Fruit fly (Drosophila melanogaster): Measurements from ENCODE around the gene CG4297.

- TF ChIP-seq h (optimal IDR thresholded peaks at IDR 0.05) (no peak), Myc (optimal IDR thresholded peaks at IDR 0.05) (no peak)
These were observed 8.8 kb upstream of the CG4297 start for dm6 chr2L:480638-481399.
